Fruit fly (Drosophila melanogaster) whole organism, embryonic: Measurements from ENCODE around the gene CG15382.

ENCODE experiments used
- B-H2 ChIP-seq: fragments of 200-800 bp; sonication (Bioruptor generic); optimal IDR thresholded peaks from 2 replicates; lab custom pipeline; 2018; ENCODE audit warnings: missing biosample characterization, mild to moderate bottlenecking, missing genetic modification characterization
- BEAF-32 ChIP-seq: fragments of 200-800 bp; sonication (Bioruptor generic); optimal IDR thresholded peaks from 3 replicates; lab custom pipeline; 2017; ENCODE audit warnings: missing biosample characterization, missing genetic modification characterization, mild to moderate bottlenecking, moderate library complexity, missing genetic modification reagents
- CG1024 ChIP-seq: fragments of 200-800 bp; sonication (Bioruptor generic); IDR thresholded peaks from 2 replicates; pipeline ENCODE4 v1.3.6; 2022; ENCODE audit warnings: missing biosample characterization, missing genetic modification characterization
- CG11093 ChIP-seq: fragments of 200-800 bp; sonication (Bioruptor generic); IDR thresholded peaks from 3 replicates; pipeline ENCODE4 v1.3.6; 2022; ENCODE audit warnings: missing biosample characterization, missing genetic modification characterization
- CG11247 ChIP-seq: fragments of 200-800 bp; sonication (Bioruptor generic); IDR thresholded peaks from 2 replicates; pipeline ENCODE4 v1.3.6; 2022; ENCODE audit warnings: missing biosample characterization, missing genetic modification characterization
- CG11723 ChIP-seq: fragments of 200-800 bp; sonication (Bioruptor generic); optimal IDR thresholded peaks from 2 replicates; lab custom pipeline; 2017; ENCODE audit warnings: missing biosample characterization, mild to moderate bottlenecking, missing genetic modification characterization
- CG13775 ChIP-seq: fragments of 200-800 bp; sonication (Bioruptor generic); optimal IDR thresholded peaks from 3 replicates; lab custom pipeline; 2017; ENCODE audit warnings: missing biosample characterization, mild to moderate bottlenecking, missing genetic modification characterization
- CG14860 ChIP-seq: fragments of 200-800 bp; sonication (Bioruptor generic); IDR thresholded peaks from 3 replicates; pipeline ENCODE4 v1.3.6; 2022; ENCODE audit warnings: missing biosample characterization, missing genetic modification characterization; ENCODE audit not compliant: partially characterized antibody
- CG15514 ChIP-seq: fragments of 200-800 bp; sonication (Bioruptor generic); optimal IDR thresholded peaks from 3 replicates; lab custom pipeline; 2017; ENCODE audit warnings: missing biosample characterization, missing genetic modification characterization, mild to moderate bottlenecking, moderate library complexity, missing genetic modification reagents
- CG17328 ChIP-seq: fragments of 200-800 bp; sonication (Bioruptor generic); IDR thresholded peaks from 2 replicates; pipeline ENCODE4 v1.3.6; 2022; ENCODE audit warnings: missing biosample characterization, missing genetic modification characterization
- CG17612 ChIP-seq: fragments of 200-800 bp; sonication (Bioruptor generic); IDR thresholded peaks from 2 replicates; pipeline ENCODE4 v1.3.6; 2022; ENCODE audit warnings: missing biosample characterization, missing genetic modification characterization
- CG18599 ChIP-seq: fragments of 200-800 bp; sonication (Bioruptor generic); optimal IDR thresholded peaks from 3 replicates; lab custom pipeline; 2017; ENCODE audit warnings: missing biosample characterization, missing genetic modification characterization, mild to moderate bottlenecking, moderate library complexity, missing genetic modification reagents
- CG30020 ChIP-seq: fragments of 200-800 bp; optimal IDR thresholded peaks from 2 replicates; lab custom pipeline; 2019; ENCODE audit warnings: missing biosample characterization, mild to moderate bottlenecking, missing genetic modification characterization, moderate library complexity
- CG32772 ChIP-seq: fragments of 200-800 bp; sonication (Bioruptor generic); IDR thresholded peaks from 2 replicates; pipeline ENCODE4 v1.3.6; 2022; ENCODE audit warnings: missing biosample characterization, missing genetic modification characterization
- CG43689 ChIP-seq: fragments of 200-800 bp; sonication (Bioruptor generic); IDR thresholded peaks from 2 replicates; pipeline ENCODE4 v1.3.6; 2022; ENCODE audit warnings: missing biosample characterization, missing genetic modification characterization
- CG5953 ChIP-seq: fragments of 200-800 bp; sonication (Bioruptor generic); IDR thresholded peaks from 2 replicates; pipeline ENCODE4 v1.3.6; 2022; ENCODE audit warnings: missing biosample characterization, missing genetic modification characterization
- CG6689 ChIP-seq: fragments of 200-800 bp; sonication (Bioruptor generic); IDR thresholded peaks from 2 replicates; pipeline ENCODE4 v1.3.6; 2022; ENCODE audit warnings: missing biosample characterization, missing genetic modification characterization
- CG8089 ChIP-seq: fragments of 200-800 bp; sonication (Bioruptor generic); optimal IDR thresholded peaks from 3 replicates; lab custom pipeline; 2016; ENCODE audit warnings: missing biosample characterization, missing genetic modification characterization
- CG8478 ChIP-seq: fragments of >200 bp; optimal IDR thresholded peaks from 2 replicates; lab custom pipeline; 2018
- CG9797 ChIP-seq: fragments of 200-800 bp; sonication (Bioruptor generic); optimal IDR thresholded peaks from 3 replicates; lab custom pipeline; 2018; ENCODE audit warnings: missing biosample characterization, mild to moderate bottlenecking, missing genetic modification characterization
- CG9932 ChIP-seq: fragments of 200-800 bp; sonication (Bioruptor generic); IDR thresholded peaks from 2 replicates; pipeline ENCODE4 v1.3.6; 2022; ENCODE audit warnings: missing biosample characterization, missing genetic modification characterization
- Chrac-16 ChIP-seq: fragments of 200-800 bp; sonication (Bioruptor generic); optimal IDR thresholded peaks from 3 replicates; lab custom pipeline; 2016; ENCODE audit warnings: missing biosample characterization, missing genetic modification characterization
- Dad ChIP-seq: fragments of 200-800 bp; sonication (Bioruptor generic); optimal IDR thresholded peaks from 3 replicates; lab custom pipeline; 2016; ENCODE audit warnings: missing biosample characterization, missing genetic modification characterization
- Dll ChIP-seq: fragments of 200-800 bp; sonication (Bioruptor generic); IDR thresholded peaks from 4 replicates; pipeline ENCODE4 v1.3.6; 2022; ENCODE audit warnings: missing biosample characterization, missing genetic modification characterization; ENCODE audit not compliant: partially characterized antibody
- Fer2 ChIP-seq: fragments of 200-800 bp; sonication (Bioruptor generic); optimal IDR thresholded peaks from 2 replicates; lab custom pipeline; 2018; ENCODE audit warnings: missing biosample characterization, mild to moderate bottlenecking, missing genetic modification characterization, moderate library complexity
- Gug ChIP-seq: fragments of 200-800 bp; sonication (Bioruptor generic); IDR thresholded peaks from 4 replicates; pipeline ENCODE4 v1.3.6; 2022; ENCODE audit warnings: missing biosample characterization, missing genetic modification characterization
- Hand ChIP-seq: fragments of 200-800 bp; sonication (Bioruptor generic); optimal IDR thresholded peaks from 2 replicates; lab custom pipeline; 2017; ENCODE audit warnings: mild to moderate bottlenecking, missing biosample characterization, missing genetic modification reagents, missing genetic modification characterization
- MESR4 ChIP-seq: fragments of 200-800 bp; sonication (Bioruptor generic); optimal IDR thresholded peaks from 2 replicates; lab custom pipeline; 2018; ENCODE audit warnings: missing biosample characterization, mild to moderate bottlenecking, missing genetic modification characterization, moderate library complexity
- MTF-1 ChIP-seq: fragments of 200-800 bp; sonication (Bioruptor generic); optimal IDR thresholded peaks from 2 replicates; lab custom pipeline; 2018; ENCODE audit warnings: missing biosample characterization, mild to moderate bottlenecking, missing genetic modification characterization, borderline replicate concordance
- Meics ChIP-seq: fragments of 200-800 bp; sonication (Bioruptor generic); optimal IDR thresholded peaks from 2 replicates; lab custom pipeline; 2017; ENCODE audit warnings: missing biosample characterization, mild to moderate bottlenecking, missing genetic modification characterization
- NfI ChIP-seq: fragments of 200-800 bp; sonication (Bioruptor generic); optimal IDR thresholded peaks from 3 replicates; lab custom pipeline; 2018; ENCODE audit warnings: missing biosample characterization, mild to moderate bottlenecking, missing genetic modification characterization, moderate library complexity
- Scr ChIP-seq: fragments of 200-800 bp; sonication (Bioruptor generic); IDR thresholded peaks from 2 replicates; pipeline ENCODE4 v1.3.6; 2022; ENCODE audit warnings: missing biosample characterization, missing genetic modification characterization; ENCODE audit not compliant: partially characterized antibody
- ato ChIP-seq: fragments of 200-800 bp; sonication (Bioruptor generic); IDR thresholded peaks from 2 replicates; pipeline ENCODE4 v1.3.6; 2022; ENCODE audit warnings: missing biosample characterization, missing genetic modification characterization; ENCODE audit not compliant: partially characterized antibody
- cwo ChIP-seq: fragments of 200-800 bp; sonication (Bioruptor generic); optimal IDR thresholded peaks from 3 replicates; lab custom pipeline; 2017; ENCODE audit warnings: missing biosample characterization, missing genetic modification characterization, mild to moderate bottlenecking, moderate library complexity, missing genetic modification reagents
- disco-r ChIP-seq: fragments of 200-800 bp; sonication (Bioruptor generic); optimal IDR thresholded peaks from 2 replicates; lab custom pipeline; 2016; ENCODE audit warnings: missing biosample characterization, missing genetic modification characterization
- emc ChIP-seq: fragments of 200-800 bp; sonication (Bioruptor generic); optimal IDR thresholded peaks from 2 replicates; lab custom pipeline; 2016; ENCODE audit warnings: missing biosample characterization, missing genetic modification characterization
- gem ChIP-seq: fragments of 200-800 bp; sonication (Bioruptor generic); optimal IDR thresholded peaks from 2 replicates; lab custom pipeline; 2019; ENCODE audit warnings: missing biosample characterization, mild to moderate bottlenecking, missing genetic modification characterization, moderate library complexity
- grau ChIP-seq: fragments of 200-800 bp; optimal IDR thresholded peaks from 3 replicates; lab custom pipeline; 2019; ENCODE audit warnings: missing biosample characterization, mild to moderate bottlenecking, missing genetic modification characterization, moderate library complexity
- lola ChIP-seq, 3 experiments: fragments of >200 bp in 2 of 3; fragments of 200-800 bp in 1 of 3; sonication (Bioruptor generic) in 1 of 3; optimal IDR thresholded peaks; 2 replicates each; lab custom pipeline; 2017 to 2019; ENCODE audit warnings: missing biosample characterization in 3 of 3, missing genetic modification characterization in 3 of 3, mild to moderate bottlenecking in 1 of 3, moderate library complexity in 1 of 3
- luna ChIP-seq: fragments of 200-800 bp; sonication (Bioruptor generic); optimal IDR thresholded peaks from 2 replicates; lab custom pipeline; 2016; ENCODE audit warnings: missing biosample characterization, missing genetic modification characterization
- phol ChIP-seq: fragments of 200-800 bp; sonication (Bioruptor generic); optimal IDR thresholded peaks from 3 replicates; lab custom pipeline; 2018; ENCODE audit warnings: missing biosample characterization, mild to moderate bottlenecking, missing genetic modification characterization, moderate library complexity
- pum ChIP-seq: fragments of 200-800 bp; sonication (Bioruptor generic); optimal IDR thresholded peaks from 2 replicates; lab custom pipeline; 2016; ENCODE audit warnings: missing biosample characterization, missing genetic modification characterization
- repo ChIP-seq: fragments of 200-800 bp; sonication (Bioruptor generic); optimal IDR thresholded peaks from 2 replicates; lab custom pipeline; 2016; ENCODE audit warnings: missing biosample characterization, missing genetic modification characterization
- ro ChIP-seq: fragments of 200-800 bp; sonication (Bioruptor generic); IDR thresholded peaks from 2 replicates; pipeline ENCODE4 v1.3.6; 2022; ENCODE audit warnings: missing biosample characterization, missing genetic modification characterization
- row ChIP-seq: fragments of 200-800 bp; sonication (Bioruptor generic); IDR thresholded peaks from 3 replicates; pipeline ENCODE4 v1.3.6; 2022; ENCODE audit warnings: missing biosample characterization, missing genetic modification characterization
- ssp ChIP-seq: fragments of 200-800 bp; sonication (Bioruptor generic); IDR thresholded peaks from 2 replicates; pipeline ENCODE4 v1.3.6; 2022; ENCODE audit warnings: missing biosample characterization, missing genetic modification characterization
- wdn ChIP-seq: fragments of 200-800 bp; sonication (Bioruptor generic); IDR thresholded peaks from 2 replicates; pipeline ENCODE4 v1.3.6; 2022; ENCODE audit warnings: missing biosample characterization, missing genetic modification characterization
- zen2 ChIP-seq: fragments of 200-800 bp; sonication (Bioruptor generic); IDR thresholded peaks from 3 replicates; pipeline ENCODE4 v1.3.6; 2022; ENCODE audit warnings: missing biosample characterization, missing genetic modification characterization; ENCODE audit not compliant: partially characterized antibody

Gene CG15382

DNA sequence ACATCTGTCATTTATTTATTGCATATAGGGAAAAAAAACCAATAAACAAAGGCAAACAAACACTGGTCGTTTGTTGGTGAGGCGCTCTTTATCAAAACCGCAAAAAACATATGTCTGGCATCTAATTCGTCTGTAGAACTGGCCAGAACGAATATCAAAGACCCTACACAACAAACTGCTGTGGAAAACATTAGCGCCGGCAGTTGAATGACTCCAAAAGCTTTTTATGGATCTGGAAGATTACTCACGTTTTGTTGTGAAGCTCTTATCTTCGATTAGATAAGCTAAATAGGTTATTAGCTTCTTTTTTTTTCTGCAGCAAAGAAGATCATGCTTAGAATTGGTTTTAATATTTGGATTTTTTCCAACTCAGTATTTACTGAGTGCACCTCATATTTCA, 22.5 kb upstream of the CG15382 start (continued):
- TF ChIP-seq repo (GFP tag; lab: Kevin White, UChicago) (no peak), CG5953 (no peak), Fer2 (tag; lab: Kevin White, UChicago) (no peak), zen2 (GFP tag; lab: Robert Waterston, UW) (no peak), B-H2 (no peak), CG9932 (GFP tag; lab: Robert Waterston, UW) (peak; percentile 23; the same call in 1 of the 2 replicates), gem (tag; lab: Kevin White, UChicago) (no peak), luna (no peak), CG14860 (GFP tag; lab: Robert Waterston, UW) (no peak), NfI (no peak), lola (GFP tag; optimal IDR thresholded peaks at IDR 0.05; lab: Kevin White, UChicago) (no peak), grau (tag; lab: Kevin White, UChicago) (no peak), Gug (GFP tag; lab: Robert Waterston, UW) (peak; percentile 27; the same call in 1 of the 4 replicates), MTF-1 (no peak), CG18599 (peak; percentile 50)

DNA sequence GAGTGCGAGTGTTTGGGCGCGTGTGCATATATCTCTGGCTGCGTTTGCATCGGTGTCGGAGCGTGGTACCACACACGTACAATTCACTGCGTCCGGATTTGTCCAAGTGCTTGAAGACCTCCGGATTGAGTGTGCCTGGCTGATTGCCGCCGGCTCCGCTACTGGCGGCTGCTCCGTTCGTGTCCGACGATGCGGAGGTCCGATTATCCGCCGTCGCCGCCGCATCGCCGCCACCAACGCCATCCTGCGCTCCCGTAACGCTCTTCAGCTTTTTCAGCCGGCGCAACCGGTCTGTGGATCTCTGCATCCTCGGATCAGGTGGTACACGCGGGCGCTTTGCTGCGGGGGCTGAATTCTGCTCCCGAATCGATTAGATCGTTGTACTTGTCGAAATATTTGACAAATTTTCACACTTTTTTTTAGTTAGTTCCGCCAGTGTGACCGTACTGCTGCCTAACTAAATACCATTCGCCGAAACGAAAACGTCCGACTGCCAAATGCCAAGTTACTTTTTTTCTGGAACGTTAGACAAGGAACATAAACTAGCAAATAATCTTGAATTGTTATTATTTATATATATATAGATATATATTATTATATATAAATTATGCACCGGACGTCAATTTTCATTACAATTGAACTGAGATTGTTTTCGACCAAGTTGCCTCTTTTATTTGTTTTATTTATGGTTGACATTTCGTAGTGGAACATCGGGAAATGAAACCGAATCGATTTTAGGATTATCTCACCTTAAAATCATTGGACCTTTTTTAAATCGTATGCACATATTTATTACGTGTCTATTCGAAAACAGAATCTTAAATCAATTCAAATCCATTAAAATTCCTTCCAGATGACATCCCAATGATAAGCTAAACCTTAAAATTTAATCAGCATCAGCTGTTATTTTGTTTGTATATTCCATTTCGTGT, 10.6 kb upstream of the CG15382 start, which contains the start of gene tho2:
TSS of gene tho2 (minus strand) at position 463 of the 932 bp plus-strand sequence.
- TF ChIP-seq ro (GFP tag; lab: Robert Waterston, UW) = no peak
- no peak for TF ChIP-seq disco-r (GFP tag; lab: Kevin White, UChicago)
- TF ChIP-seq CG11093 (GFP tag; lab: Robert Waterston, UW) = no peak
- TF ChIP-seq CG8478 (lab: Kevin White, UChicago) = no peak
- TF ChIP-seq Scr (GFP tag; lab: Robert Waterston, UW) = peak; percentile 40; the same call in 1 of the 2 replicates
- peak; percentile 66 for TF ChIP-seq row (GFP tag; lab: Robert Waterston, UW)
- TF ChIP-seq Hand (GFP tag; lab: Kevin White, UChicago) = no peak
- no peak for TF ChIP-seq CG11247
- no peak for TF ChIP-seq Meics
- TF ChIP-seq CG8089 = no peak
- 0 out of 2 replicates have a peak, but pooled peaks have one; percentile 10 for TF ChIP-seq CG6689 (GFP tag; lab: Robert Waterston, UW)
- TF ChIP-seq grau (tag; lab: Kevin White, UChicago) = no peak
- no peak for TF ChIP-seq wdn (GFP tag; lab: Robert Waterston, UW)
- TF ChIP-seq ssp = peak; percentile 75
- TF ChIP-seq CG32772 (GFP tag; lab: Robert Waterston, UW) = 0 out of 2 replicates have a peak, but pooled peaks have one; percentile 16
- no peak for TF ChIP-seq pum
- TF ChIP-seq Dll = 0 out of 4 replicates have a peak, but pooled peaks have one; percentile 40
- TF ChIP-seq CG11723 (GFP tag; lab: Kevin White, UChicago) = no peak
- TF ChIP-seq CG9797 (GFP tag; lab: Kevin White, UChicago) = peak; percentile 53
- peak; percentile 98 for TF ChIP-seq CG30020 (tag; lab: Kevin White, UChicago)
- peak; percentile 11 for TF ChIP-seq CG13775 (GFP tag; lab: Kevin White, UChicago)
- no peak for TF ChIP-seq ato
- no peak for TF ChIP-seq CG15514
- no peak for TF ChIP-seq cwo
- no peak for TF ChIP-seq CG43689 (GFP tag; lab: Robert Waterston, UW)
- TF ChIP-seq emc (GFP tag; lab: Kevin White, UChicago) = no peak
- TF ChIP-seq Dad (GFP tag; lab: Kevin White, UChicago) = no peak
- TF ChIP-seq Chrac-16 (GFP tag; lab: Kevin White, UChicago) = no peak
- TF ChIP-seq BEAF-32 (GFP tag; lab: Kevin White, UChicago) = no peak
- TF ChIP-seq MESR4 (GFP tag; lab: Kevin White, UChicago) = peak; percentile 78
- TF ChIP-seq phol (tag; lab: Kevin White, UChicago) = peak; percentile 2
- peak; percentile 33; the same call in 1 of the 2 replicates for TF ChIP-seq CG1024 (GFP tag; lab: Robert Waterston, UW)
- TF ChIP-seq CG17328 (GFP tag; lab: Robert Waterston, UW) = no peak
- TF ChIP-seq CG17612 = no peak
